Worm (Caenorhabditis elegans) whole organism, mixed stage, embryonic: ENCODE results near the gene Y116F11A.6.

Source experiments
- blmp-1 ChIP-seq: fragments of 150-350 bp; optimal IDR thresholded peaks from 2 replicates; lab custom pipeline; 2014; ENCODE audit warnings: missing biosample characterization, missing genetic modification characterization
- ces-1 ChIP-seq: fragments of 150-350 bp; optimal IDR thresholded peaks from 2 replicates; lab custom pipeline; 2014; ENCODE audit warnings: missing biosample characterization, missing genetic modification reagents, missing genetic modification characterization
- lsy-2 ChIP-seq: fragments of 150-350 bp; optimal IDR thresholded peaks from 2 replicates; lab custom pipeline; 2014; ENCODE audit warnings: missing biosample characterization, missing genetic modification characterization
- nhr-12 ChIP-seq: fragments of 150-350 bp; optimal IDR thresholded peaks from 2 replicates; lab custom pipeline; 2014; ENCODE audit warnings: missing biosample characterization, missing genetic modification characterization
- nhr-2 ChIP-seq: fragments of 150-350 bp; optimal IDR thresholded peaks from 2 replicates; lab custom pipeline; 2014; ENCODE audit warnings: missing biosample characterization, missing genetic modification characterization
- nhr-237 ChIP-seq: fragments of 150-350 bp; optimal IDR thresholded peaks from 2 replicates; lab custom pipeline; 2014; ENCODE audit warnings: missing biosample characterization, missing genetic modification characterization
- nhr-28 ChIP-seq: fragments of 150-350 bp; optimal IDR thresholded peaks from 2 replicates; lab custom pipeline; 2014; ENCODE audit warnings: missing biosample characterization, missing genetic modification characterization
- pha-4 ChIP-seq: fragments of 150-350 bp; optimal IDR thresholded peaks from 2 replicates; lab custom pipeline; 2018; ENCODE audit warnings: missing biosample characterization, missing genetic modification reagents, missing genetic modification characterization
- tbx-8 ChIP-seq: fragments of 200-800 bp; sonication (Bioruptor generic); optimal IDR thresholded peaks from 2 replicates; lab custom pipeline; 2018; ENCODE audit warnings: mild to moderate bottlenecking, missing genetic modification characterization, moderate library complexity, missing compliant biosample characterization
- ztf-11 ChIP-seq: fragments of 150-350 bp; optimal IDR thresholded peaks from 2 replicates; lab custom pipeline; 2014; ENCODE audit warnings: missing biosample characterization, missing genetic modification characterization

- TF ChIP-seq tbx-8 (GFP tag; lab: Kevin White, UChicago), result no peak
- no peak for TF ChIP-seq blmp-1 (tag; lab: Kevin White, UChicago)
- TF ChIP-seq ces-1, result no peak
- TF ChIP-seq pha-4, result no peak
- TF ChIP-seq nhr-12, result no peak
- TF ChIP-seq nhr-28 (tag; lab: Kevin White, UChicago), result no peak
- no peak for TF ChIP-seq nhr-2 (tag; lab: Kevin White, UChicago)
- no peak for TF ChIP-seq lsy-2 (tag; lab: Kevin White, UChicago)
- TF ChIP-seq nhr-237 (tag; lab: Kevin White, UChicago), result no peak
- no peak for TF ChIP-seq ztf-11 (tag; lab: Kevin White, UChicago)
Measured at ce11 chrV:19674543-19674942, 44.8 kb upstream of the Y116F11A.6 start, which contains the start of gene mrp-7.
